Fruit fly (Drosophila melanogaster) whole organism, embryonic: Measurements from ENCODE around the gene Rab9.

Source experiments
- Blimp-1 ChIP-seq: fragments of 200-800 bp; sonication (Bioruptor generic); optimal IDR thresholded peaks from 3 replicates; lab custom pipeline; 2018; ENCODE audit warnings: missing biosample characterization, missing genetic modification characterization, mild to moderate bottlenecking, moderate library complexity, missing genetic modification reagents
- CG10147 ChIP-seq: fragments of 200-800 bp; sonication (Bioruptor generic); optimal IDR thresholded peaks from 2 replicates; lab custom pipeline; 2019; ENCODE audit warnings: missing biosample characterization, mild to moderate bottlenecking, missing genetic modification characterization, moderate library complexity
- CG1024 ChIP-seq: fragments of 200-800 bp; sonication (Bioruptor generic); IDR thresholded peaks from 2 replicates; pipeline ENCODE4 v1.3.6; 2022; ENCODE audit warnings: missing biosample characterization, missing genetic modification characterization
- CG10321 ChIP-seq: fragments of 200-800 bp; sonication (Bioruptor generic); IDR thresholded peaks from 2 replicates; pipeline ENCODE4 v1.3.6; 2022; ENCODE audit warnings: missing biosample characterization, missing genetic modification characterization
- CG11696 ChIP-seq: fragments of 200-800 bp; sonication (Bioruptor generic); IDR thresholded peaks from 2 replicates; pipeline ENCODE4 v1.3.6; 2022; ENCODE audit warnings: missing biosample characterization, missing genetic modification characterization
- CG15011 ChIP-seq: fragments of 200-800 bp; sonication (Bioruptor generic); optimal IDR thresholded peaks from 3 replicates; lab custom pipeline; 2018; ENCODE audit warnings: missing biosample characterization, mild to moderate bottlenecking, missing genetic modification characterization
- CG16813 ChIP-seq: fragments of 200-800 bp; sonication (Bioruptor generic); IDR thresholded peaks from 3 replicates; pipeline ENCODE4 v1.3.6; 2022; ENCODE audit warnings: missing biosample characterization, missing genetic modification characterization; ENCODE audit not compliant: partially characterized antibody
- CG16863 ChIP-seq: fragments of 200-800 bp; sonication (Bioruptor generic); optimal IDR thresholded peaks from 3 replicates; lab custom pipeline; 2016; ENCODE audit warnings: missing biosample characterization, missing genetic modification characterization
- CG17612 ChIP-seq: fragments of 200-800 bp; sonication (Bioruptor generic); IDR thresholded peaks from 2 replicates; pipeline ENCODE4 v1.3.6; 2022; ENCODE audit warnings: missing biosample characterization, missing genetic modification characterization
- CG2120 ChIP-seq: fragments of 200-800 bp; sonication (Bioruptor generic); optimal IDR thresholded peaks from 3 replicates; lab custom pipeline; 2016; ENCODE audit warnings: missing biosample characterization, missing genetic modification characterization
- CG33557 ChIP-seq: fragments of 200-800 bp; sonication (Bioruptor generic); optimal IDR thresholded peaks from 2 replicates; lab custom pipeline; 2019; ENCODE audit warnings: missing biosample characterization, mild to moderate bottlenecking, missing genetic modification characterization, moderate library complexity
- CG3407 ChIP-seq: fragments of 200-800 bp; sonication (Bioruptor generic); optimal IDR thresholded peaks from 2 replicates; lab custom pipeline; 2018; ENCODE audit warnings: missing biosample characterization, mild to moderate bottlenecking, missing genetic modification characterization
- CG4360 ChIP-seq: fragments of 200-800 bp; sonication (Bioruptor generic); IDR thresholded peaks from 2 replicates; pipeline ENCODE4 v1.3.6; 2022; ENCODE audit warnings: missing biosample characterization, missing genetic modification characterization
- CG5180 ChIP-seq: fragments of 200-800 bp; sonication (Bioruptor generic); optimal IDR thresholded peaks from 3 replicates; lab custom pipeline; 2017; ENCODE audit warnings: missing biosample characterization, missing genetic modification characterization, mild to moderate bottlenecking, moderate library complexity, missing genetic modification reagents
- CG6813 ChIP-seq: fragments of 200-800 bp; sonication (Bioruptor generic); optimal IDR thresholded peaks from 2 replicates; lab custom pipeline; 2017; ENCODE audit warnings: missing biosample characterization, missing genetic modification characterization, mild to moderate bottlenecking, moderate library complexity, missing genetic modification reagents
- CG8281 ChIP-seq: fragments of 200-800 bp; sonication (Bioruptor generic); optimal IDR thresholded peaks from 2 replicates; lab custom pipeline; 2018; ENCODE audit warnings: missing biosample characterization, mild to moderate bottlenecking, missing genetic modification characterization, moderate library complexity
- CTCF ChIP-seq: fragments of 200-800 bp; sonication (Bioruptor generic); optimal IDR thresholded peaks from 2 replicates; lab custom pipeline; 2017; ENCODE audit warnings: missing biosample characterization, mild to moderate bottlenecking, missing genetic modification characterization, moderate library complexity
- Camta ChIP-seq: fragments of 200-800 bp; sonication (Bioruptor generic); optimal IDR thresholded peaks from 2 replicates; lab custom pipeline; 2016; ENCODE audit warnings: missing biosample characterization, missing genetic modification characterization
- E2f2 ChIP-seq: fragments of 200-800 bp; sonication (Bioruptor generic); IDR thresholded peaks from 2 replicates; pipeline ENCODE4 v1.3.6; 2022; ENCODE audit warnings: missing biosample characterization, missing genetic modification characterization
- Ets97D ChIP-seq: fragments of 200-800 bp; sonication (Bioruptor generic); optimal IDR thresholded peaks from 3 replicates; lab custom pipeline; 2016; ENCODE audit warnings: missing biosample characterization, missing genetic modification characterization
- Fer3 ChIP-seq: fragments of 200-800 bp; sonication (Bioruptor generic); optimal IDR thresholded peaks from 2 replicates; lab custom pipeline; 2018; ENCODE audit warnings: missing biosample characterization, mild to moderate bottlenecking, missing genetic modification characterization, moderate library complexity
- Gsc ChIP-seq: fragments of 200-800 bp; sonication (Bioruptor generic); IDR thresholded peaks from 2 replicates; pipeline ENCODE4 v1.3.6; 2022; ENCODE audit warnings: missing biosample characterization, missing genetic modification characterization
- Hey ChIP-seq: fragments of 200-800 bp; sonication (Bioruptor generic); optimal IDR thresholded peaks from 3 replicates; lab custom pipeline; 2018; ENCODE audit warnings: missing biosample characterization, mild to moderate bottlenecking, missing genetic modification characterization
- Hr39 ChIP-seq: fragments of >200 bp; optimal IDR thresholded peaks from 2 replicates; lab custom pipeline; 2017
- Lpt ChIP-seq: fragments of >200 bp; optimal IDR thresholded peaks from 2 replicates; lab custom pipeline; 2018; ENCODE audit warnings: missing biosample characterization, missing genetic modification characterization
- Nf-YC ChIP-seq: fragments of 200-800 bp; optimal IDR thresholded peaks from 3 replicates; lab custom pipeline; 2019; ENCODE audit warnings: missing biosample characterization, mild to moderate bottlenecking, missing genetic modification characterization, moderate library complexity
- Oaz ChIP-seq: fragments of 200-800 bp; sonication (Bioruptor generic); IDR thresholded peaks from 2 replicates; pipeline ENCODE4 v1.3.6; 2022; ENCODE audit warnings: missing biosample characterization, missing genetic modification characterization
- PHDP ChIP-seq: fragments of 200-800 bp; sonication (Bioruptor generic); optimal IDR thresholded peaks from 3 replicates; lab custom pipeline; 2018; ENCODE audit warnings: missing biosample characterization, mild to moderate bottlenecking, missing genetic modification characterization, moderate library complexity
- Pdp1 ChIP-seq, 2 experiments: fragments of 200-800 bp; sonication (Bioruptor generic); optimal IDR thresholded peaks; 3 replicates each; lab custom pipeline; 2016; ENCODE audit warnings: missing biosample characterization in 2 of 2, missing genetic modification characterization in 2 of 2, mild to moderate bottlenecking in 1 of 2, moderate library complexity in 1 of 2
- Ravus ChIP-seq: fragments of 200-800 bp; sonication (Bioruptor generic); IDR thresholded peaks from 2 replicates; pipeline ENCODE4 v1.3.6; 2022; ENCODE audit warnings: missing biosample characterization, missing genetic modification characterization
- Sox102F ChIP-seq: fragments of 200-800 bp; sonication (Bioruptor generic); optimal IDR thresholded peaks from 2 replicates; lab custom pipeline; 2018; ENCODE audit warnings: missing biosample characterization, mild to moderate bottlenecking, missing genetic modification characterization, moderate library complexity
- ab ChIP-seq: fragments of 200-800 bp; sonication (Bioruptor generic); optimal IDR thresholded peaks from 2 replicates; lab custom pipeline; 2016; ENCODE audit warnings: missing biosample characterization, missing genetic modification characterization
- crol ChIP-seq: fragments of 200-800 bp; sonication (Bioruptor generic); IDR thresholded peaks from 2 replicates; pipeline ENCODE4 v1.3.6; 2022; ENCODE audit warnings: missing biosample characterization, missing genetic modification characterization
- da ChIP-seq: fragments of 200-800 bp; sonication (Bioruptor generic); optimal IDR thresholded peaks from 2 replicates; lab custom pipeline; 2016; ENCODE audit warnings: missing biosample characterization, missing genetic modification characterization
- eve ChIP-seq, 2 experiments: fragments of >200 bp; optimal IDR thresholded peaks; 2 replicates each; lab custom pipeline; 2017; ENCODE audit warnings: missing biosample characterization in 2 of 2, missing genetic modification characterization in 2 of 2
- gem ChIP-seq: fragments of 200-800 bp; sonication (Bioruptor generic); optimal IDR thresholded peaks from 2 replicates; lab custom pipeline; 2019; ENCODE audit warnings: missing biosample characterization, mild to moderate bottlenecking, missing genetic modification characterization, moderate library complexity
- gsb-n ChIP-seq: fragments of 200-800 bp; sonication (Bioruptor generic); optimal IDR thresholded peaks from 3 replicates; lab custom pipeline; 2018; ENCODE audit warnings: missing biosample characterization, mild to moderate bottlenecking, missing genetic modification characterization
- kah ChIP-seq: fragments of 200-800 bp; sonication (Bioruptor generic); optimal IDR thresholded peaks from 2 replicates; lab custom pipeline; 2018; ENCODE audit warnings: missing biosample characterization, mild to moderate bottlenecking, missing genetic modification characterization
- lilli ChIP-seq: fragments of 200-800 bp; sonication (Bioruptor generic); optimal IDR thresholded peaks from 3 replicates; lab custom pipeline; 2016; ENCODE audit warnings: missing biosample characterization, missing genetic modification characterization
- nmo ChIP-seq: fragments of 200-800 bp; sonication (Bioruptor generic); optimal IDR thresholded peaks from 2 replicates; lab custom pipeline; 2018; ENCODE audit warnings: missing biosample characterization, mild to moderate bottlenecking, missing genetic modification characterization, moderate library complexity
- pan ChIP-seq, 4 experiments: fragments of >200 bp in 3 of 4; fragments of 200-800 bp in 1 of 4; sonication (Bioruptor generic) in 1 of 4; optimal IDR thresholded peaks in 3 of 4; IDR thresholded peaks in 1 of 4; 2 replicates each; pipeline versions ENCODE4 v1.3.6 to Lab custom; 2017 to 2022; ENCODE audit warnings: missing biosample characterization in 2 of 4, missing genetic modification characterization in 2 of 4, mixed read lengths in 1 of 4
- prd ChIP-seq, 3 experiments: fragments of >200 bp in 2 of 3; fragments of 200-800 bp in 1 of 3; sonication (Bioruptor generic) in 1 of 3; optimal IDR thresholded peaks in 2 of 3; IDR thresholded peaks in 1 of 3; 2 replicates in 2 of 3; 3 replicates in 1 of 3; pipeline versions ENCODE4 v1.3.6 to Lab custom; 2017 to 2022; ENCODE audit warnings: missing biosample characterization in 1 of 3, missing genetic modification characterization in 1 of 3
- ro ChIP-seq: fragments of 200-800 bp; sonication (Bioruptor generic); IDR thresholded peaks from 2 replicates; pipeline ENCODE4 v1.3.6; 2022; ENCODE audit warnings: missing biosample characterization, missing genetic modification characterization
- salm ChIP-seq: fragments of 200-800 bp; sonication (Bioruptor generic); optimal IDR thresholded peaks from 2 replicates; lab custom pipeline; 2018; ENCODE audit warnings: missing biosample characterization, mild to moderate bottlenecking, missing genetic modification characterization
- sens ChIP-seq: fragments of 200-800 bp; sonication (Bioruptor generic); peaks from one replicate; lab custom pipeline; 2016; ENCODE audit warnings: missing biosample characterization, missing genetic modification characterization
- sima ChIP-seq: fragments of 200-800 bp; sonication (Bioruptor generic); optimal IDR thresholded peaks from 2 replicates; lab custom pipeline; 2016; ENCODE audit warnings: missing biosample characterization, missing genetic modification characterization
- tio ChIP-seq: fragments of 200-800 bp; sonication (Bioruptor generic); optimal IDR thresholded peaks from 2 replicates; lab custom pipeline; 2017; ENCODE audit warnings: missing biosample characterization, missing genetic modification characterization, inconsistent platforms
- unpg ChIP-seq: fragments of 200-800 bp; sonication (Bioruptor generic); optimal IDR thresholded peaks from 3 replicates; lab custom pipeline; 2018; ENCODE audit warnings: missing biosample characterization, mild to moderate bottlenecking, missing genetic modification characterization, moderate library complexity
- wek ChIP-seq: fragments of 200-800 bp; sonication (Bioruptor generic); optimal IDR thresholded peaks from 3 replicates; lab custom pipeline; 2018; ENCODE audit warnings: missing biosample characterization, mild to moderate bottlenecking, missing genetic modification characterization, moderate library complexity
- zf30C ChIP-seq: fragments of 200-800 bp; sonication (Bioruptor generic); optimal IDR thresholded peaks from 3 replicates; lab custom pipeline; 2018; ENCODE audit warnings: missing biosample characterization, mild to moderate bottlenecking, missing genetic modification characterization

The Rab9 gene

dm6 chr2L:19444734-19445140, 12.4 kb downstream of the Rab9 start, which contains the start of gene Hs2st (continued):
- peak; percentile 53 for TF ChIP-seq kah
- peak; percentile 92 for TF ChIP-seq ab (GFP tag; lab: Kevin White, UChicago)
- peak; percentile 28 for TF ChIP-seq CTCF (GFP tag; lab: Kevin White, UChicago)
- peak; percentile 55 for TF ChIP-seq CG11696 (GFP tag; lab: Robert Waterston, UW)
- TF ChIP-seq PHDP (tag; lab: Kevin White, UChicago), result peak; percentile 86
- peak; percentile 88 for TF ChIP-seq Fer3 (tag; lab: Kevin White, UChicago)
- TF ChIP-seq CG1024 (GFP tag; lab: Robert Waterston, UW), result peak; percentile 59; the same call in 1 of the 2 replicates
- peak; percentile 79 for TF ChIP-seq sima (GFP tag; lab: Kevin White, UChicago)
- TF ChIP-seq E2f2 (GFP tag; lab: Robert Waterston, UW), result peak; percentile 79
- TF ChIP-seq da (GFP tag; lab: Kevin White, UChicago), result peak; percentile 94
- peak; percentile 94 for TF ChIP-seq gem (tag; lab: Kevin White, UChicago)
- peak; percentile 89 for TF ChIP-seq Ets97D (GFP tag; lab: Kevin White, UChicago)
- peak; percentile 52 for TF ChIP-seq CG5180
- peak; percentile 65 for TF ChIP-seq CG8281 (tag; lab: Kevin White, UChicago)
- TF ChIP-seq CG2120 (GFP tag; lab: Kevin White, UChicago), result peak; percentile 98
- peak; percentile 99 for TF ChIP-seq sens
- peak; percentile 87 for TF ChIP-seq Oaz (GFP tag; lab: Robert Waterston, UW)
- no peak for TF ChIP-seq CG4360 (GFP tag; lab: Robert Waterston, UW)
- TF ChIP-seq Lpt (GFP tag; lab: Kevin White, UChicago), result no peak
- peak; percentile 87 for TF ChIP-seq tio (GFP tag; lab: Kevin White, UChicago)
- TF ChIP-seq lilli (GFP tag; lab: Kevin White, UChicago), result peak; percentile 98
- TF ChIP-seq CG16813 (GFP tag; lab: Robert Waterston, UW), result peak; percentile 52; the same call in 2 of the 3 replicates
- TF ChIP-seq Pdp1 (GFP tag; optimal IDR thresholded peaks at IDR 0.05; lab: Kevin White, UChicago), result peak; percentile 93 to 97
- peak in 1 of 2 experiments; percentile 81 for TF ChIP-seq eve (GFP tag; optimal IDR thresholded peaks at IDR 0.05; lab: Kevin White, UChicago)
- TF ChIP-seq Nf-YC (tag; lab: Kevin White, UChicago), result peak; percentile 83
- peak; percentile 74 for TF ChIP-seq CG3407 (GFP tag; lab: Kevin White, UChicago)
- TF ChIP-seq gsb-n (tag; lab: Kevin White, UChicago), result no peak
- TF ChIP-seq CG16863, result peak; percentile 86
- no peak for TF ChIP-seq zf30C (GFP tag; lab: Kevin White, UChicago)
- peak; percentile 79 for TF ChIP-seq Ravus (GFP tag; lab: Robert Waterston, UW)
- peak; percentile 89 for TF ChIP-seq unpg (GFP tag; lab: Kevin White, UChicago)
- no peak for TF ChIP-seq prd (optimal IDR thresholded peaks at IDR 0.05; lab: Kevin White, UChicago)
- TF ChIP-seq prd (GFP tag; IDR thresholded peaks at IDR 0.05; lab: Robert Waterston, UW), result peak; percentile 97
- TF ChIP-seq crol (GFP tag; lab: Robert Waterston, UW), result no peak; the same call in 1 of the 2 replicates
- peak; percentile 61 for TF ChIP-seq CG6813 (GFP tag; lab: Kevin White, UChicago)
- TF ChIP-seq pan (optimal IDR thresholded peaks at IDR 0.05; lab: Kevin White, UChicago), result no peak
- TF ChIP-seq pan (GFP tag; optimal IDR thresholded peaks at IDR 0.05 in 1 of 2, IDR thresholded peaks at IDR 0.05 in 1 of 2), result peak in 1 of 2 experiments; percentile 93
- TF ChIP-seq Sox102F (GFP tag; lab: Kevin White, UChicago), result peak; percentile 89
- peak; percentile 86 for TF ChIP-seq CG33557 (GFP tag; lab: Kevin White, UChicago)
- peak; percentile 87 for TF ChIP-seq Gsc
- peak; percentile 77 for TF ChIP-seq Hey (tag; lab: Kevin White, UChicago)
- TF ChIP-seq CG17612 (GFP tag; lab: Robert Waterston, UW), result peak; percentile 78
- no peak for TF ChIP-seq Hr39 (lab: Kevin White, UChicago)
- peak; percentile 80 for TF ChIP-seq CG15011 (GFP tag; lab: Kevin White, UChicago)
- TF ChIP-seq ro (GFP tag; lab: Robert Waterston, UW), result peak; percentile 70
- peak; percentile 83 for TF ChIP-seq Blimp-1 (GFP tag; lab: Kevin White, UChicago)
- peak; percentile 97 for TF ChIP-seq nmo
- TF ChIP-seq CG10321 (GFP tag; lab: Robert Waterston, UW), result peak; percentile 57; the same call in 1 of the 2 replicates
- TF ChIP-seq wek (GFP tag; lab: Kevin White, UChicago), result peak; percentile 46
- TF ChIP-seq CG10147, result peak; percentile 91
- peak; percentile 90 for TF ChIP-seq Camta (GFP tag; lab: Kevin White, UChicago)
- TF ChIP-seq salm (tag; lab: Kevin White, UChicago), result peak; percentile 65
